Worm (Caenorhabditis elegans): ENCODE data around the gene sqv-6.

Gene sqv-6

ce11 chrV:964739-965283 is at the start of gene sqv-6:
Gene sqv-6, minus strand, starts transcription at chrV:964789.
- no peak for TF ChIP-seq daf-12 (tag; optimal IDR thresholded peaks at IDR 0.05)
- no peak for TF ChIP-seq unc-39 (tag; optimal IDR thresholded peaks at IDR 0.05)
- TF ChIP-seq elt-2 (tag; optimal IDR thresholded peaks at IDR 0.05), result no peak
- TF ChIP-seq egl-27 (tag; optimal IDR thresholded peaks at IDR 0.05), result no peak
- no peak for TF ChIP-seq ama-1 (optimal IDR thresholded peaks at IDR 0.05)
- no peak for TF ChIP-seq eor-1 (tag; optimal IDR thresholded peaks at IDR 0.05)
- no peak for TF ChIP-seq mdl-1 (tag; optimal IDR thresholded peaks at IDR 0.05)
- no peak for TF ChIP-seq fkh-10 (GFP tag; optimal IDR thresholded peaks at IDR 0.05)
- TF ChIP-seq nhr-237 (tag; optimal IDR thresholded peaks at IDR 0.05), result no peak
- TF ChIP-seq elt-1 (tag; optimal IDR thresholded peaks at IDR 0.05), result no peak
- TF ChIP-seq lin-39 (tag; optimal IDR thresholded peaks at IDR 0.05), result peak; percentile 49
- no peak for TF ChIP-seq fos-1 (tag; optimal IDR thresholded peaks at IDR 0.05)
- TF ChIP-seq ztf-11 (tag; optimal IDR thresholded peaks at IDR 0.05), result no peak
- peak; percentile 50 for TF ChIP-seq egl-5 (tag; optimal IDR thresholded peaks at IDR 0.05)
- TF ChIP-seq ceh-16 (tag; optimal IDR thresholded peaks at IDR 0.05), result no peak
- no peak for TF ChIP-seq aly-2 (tag; optimal IDR thresholded peaks at IDR 0.05)
- no peak for TF ChIP-seq zag-1 (tag; optimal IDR thresholded peaks at IDR 0.05)
- TF ChIP-seq jun-1 (tag; optimal IDR thresholded peaks at IDR 0.05), result no peak
- TF ChIP-seq nhr-43 (tag; optimal IDR thresholded peaks at IDR 0.05; ENCODE audit: poor library complexity, severe bottlenecking), result no peak
- TF ChIP-seq nhr-23 (tag; optimal IDR thresholded peaks at IDR 0.05), result peak; percentile 41
- peak; percentile 53 for TF ChIP-seq lin-15B (tag; optimal IDR thresholded peaks at IDR 0.05)
- no peak for TF ChIP-seq lsy-12 (tag; optimal IDR thresholded peaks at IDR 0.05)
- no peak for TF ChIP-seq nhr-11 (tag; optimal IDR thresholded peaks at IDR 0.05)
- TF ChIP-seq nfya-1 (tag; optimal IDR thresholded peaks at IDR 0.05; ENCODE audit: insufficient read depth), result peak; percentile 91
- TF ChIP-seq ZK546.5 (tag; optimal IDR thresholded peaks at IDR 0.05), result no peak
- no peak for TF ChIP-seq ceh-9 (tag; optimal IDR thresholded peaks at IDR 0.05)
- peak; percentile 71 for TF ChIP-seq pha-4 (tag; optimal IDR thresholded peaks at IDR 0.05)
- TF ChIP-seq nhr-67 (tag; optimal IDR thresholded peaks at IDR 0.05), result no peak
- TF ChIP-seq hmg-11 (tag; optimal IDR thresholded peaks at IDR 0.05), result peak; percentile 49
- TF ChIP-seq pqm-1 (tag; optimal IDR thresholded peaks at IDR 0.05), result no peak
- no peak for TF ChIP-seq fkh-2 (tag; optimal IDR thresholded peaks at IDR 0.05)
- no peak for TF ChIP-seq ztf-4 (tag; optimal IDR thresholded peaks at IDR 0.05)
- no peak for TF ChIP-seq mml-1 (tag; optimal IDR thresholded peaks at IDR 0.05)
- no peak for TF ChIP-seq nhr-25 (tag; optimal IDR thresholded peaks at IDR 0.05)
- no peak for TF ChIP-seq elt-3 (tag; optimal IDR thresholded peaks at IDR 0.05)

DNA sequence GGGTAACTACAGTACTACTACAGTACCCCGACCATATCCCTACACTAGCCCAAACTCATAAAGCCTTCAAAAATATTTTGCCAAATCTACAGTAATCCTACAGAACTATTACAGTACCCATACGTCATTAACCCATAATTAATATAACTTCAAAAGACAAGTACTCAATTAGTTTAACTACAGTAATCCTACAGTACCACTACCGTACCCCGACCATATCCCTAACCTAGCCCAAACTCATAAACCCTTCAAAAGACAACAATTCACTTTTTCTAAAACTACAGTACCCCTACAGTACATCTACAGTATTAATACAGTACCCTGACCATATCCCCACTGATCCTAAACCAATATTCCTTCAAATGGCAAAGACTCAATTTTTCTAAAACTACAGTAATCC is 49.0 kb upstream of the sqv-6 start:
- TF ChIP-seq hmg-11 (tag; optimal IDR thresholded peaks at IDR 0.05) (no peak), mml-1 (tag; optimal IDR thresholded peaks at IDR 0.05) (no peak), fkh-10 (GFP tag; optimal IDR thresholded peaks at IDR 0.05) (no peak), fkh-2 (tag; optimal IDR thresholded peaks at IDR 0.05) (no peak), aly-2 (tag; optimal IDR thresholded peaks at IDR 0.05) (no peak), ZK546.5 (tag; optimal IDR thresholded peaks at IDR 0.05) (no peak), sea-2 (GFP tag; optimal IDR thresholded peaks at IDR 0.05) (no peak), nhr-237 (tag; optimal IDR thresholded peaks at IDR 0.05) (no peak), ztf-4 (tag; optimal IDR thresholded peaks at IDR 0.05) (no peak), skn-1 (tag; optimal IDR thresholded peaks at IDR 0.05) (no peak), pha-4 (tag; optimal IDR thresholded peaks at IDR 0.05) (no peak)

DNA sequence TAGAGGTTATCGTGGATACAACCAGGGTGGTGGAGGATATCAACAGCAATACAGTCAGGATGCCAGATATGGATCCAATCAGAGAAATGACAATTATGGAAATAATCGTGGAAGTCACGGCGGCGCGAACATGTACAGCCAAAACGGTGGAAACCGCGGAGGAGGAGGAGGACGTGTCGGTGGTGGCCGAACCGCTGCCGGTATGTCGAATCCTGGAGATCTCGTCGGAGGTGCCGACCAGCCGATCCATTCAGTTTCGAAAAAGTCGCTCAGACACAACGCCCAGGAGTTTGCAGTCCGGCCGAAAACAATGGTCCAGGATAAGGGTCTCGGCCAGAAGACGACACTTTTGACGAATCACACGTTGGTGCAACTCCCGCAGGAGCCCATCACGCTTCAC is 44.4 kb upstream of the sqv-6 start:
- no peak for TF ChIP-seq hmg-11 (tag; optimal IDR thresholded peaks at IDR 0.05)
- no peak for TF ChIP-seq nhr-77 (tag; optimal IDR thresholded peaks at IDR 0.05)

DNA sequence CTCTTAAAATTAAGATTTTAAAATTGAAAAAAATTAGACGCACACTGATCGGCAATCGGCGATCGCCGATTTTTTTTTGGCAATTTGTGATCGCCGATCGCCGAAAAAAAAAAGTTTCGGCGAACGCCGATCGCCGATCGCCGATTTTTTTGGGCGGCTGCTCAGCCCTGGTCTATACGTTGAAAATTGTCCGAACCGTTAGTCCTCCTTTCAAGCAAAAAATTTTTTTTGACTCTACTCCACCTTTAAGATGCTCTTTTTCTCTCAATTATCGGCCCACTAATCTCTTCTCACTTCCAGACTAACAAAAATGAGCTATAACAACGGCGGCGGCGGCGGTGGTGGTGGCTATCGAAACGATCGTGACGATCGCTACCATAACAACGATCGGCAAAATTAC is 43.9 kb upstream of the sqv-6 start, which contains the start of gene ergo-1:
Gene ergo-1, plus strand, starts transcription at position 301 of the 400 bp plus-strand sequence.
- TF ChIP-seq daf-12 (tag; optimal IDR thresholded peaks at IDR 0.05), result no peak
- no peak for TF ChIP-seq nhr-11 (tag; optimal IDR thresholded peaks at IDR 0.05)
- TF ChIP-seq ztf-4 (tag; optimal IDR thresholded peaks at IDR 0.05), result no peak
- no peak for TF ChIP-seq hmg-11 (tag; optimal IDR thresholded peaks at IDR 0.05)
- no peak for TF ChIP-seq sea-2 (GFP tag; optimal IDR thresholded peaks at IDR 0.05)
- TF ChIP-seq fkh-2 (tag; optimal IDR thresholded peaks at IDR 0.05), result no peak
- TF ChIP-seq ceh-9 (tag; optimal IDR thresholded peaks at IDR 0.05), result no peak
- no peak for TF ChIP-seq ceh-16 (tag; optimal IDR thresholded peaks at IDR 0.05)
- TF ChIP-seq skn-1 (tag; optimal IDR thresholded peaks at IDR 0.05), result no peak
- TF ChIP-seq nhr-28 (tag; optimal IDR thresholded peaks at IDR 0.05), result no peak
- TF ChIP-seq fkh-10 (GFP tag; optimal IDR thresholded peaks at IDR 0.05), result no peak
- no peak for TF ChIP-seq nhr-43 (tag; optimal IDR thresholded peaks at IDR 0.05; ENCODE audit: poor library complexity, severe bottlenecking)
- no peak for TF ChIP-seq jun-1 (tag; optimal IDR thresholded peaks at IDR 0.05)
- TF ChIP-seq nfya-1 (tag; optimal IDR thresholded peaks at IDR 0.05; ENCODE audit: insufficient read depth), result no peak
- TF ChIP-seq egl-27 (tag; optimal IDR thresholded peaks at IDR 0.05), result no peak
- no peak for TF ChIP-seq nhr-23 (tag; optimal IDR thresholded peaks at IDR 0.05)
- TF ChIP-seq nhr-12 (tag; optimal IDR thresholded peaks at IDR 0.05), result no peak
- TF ChIP-seq unc-39 (tag; optimal IDR thresholded peaks at IDR 0.05), result no peak
- TF ChIP-seq mml-1 (tag; optimal IDR thresholded peaks at IDR 0.05), result no peak
- TF ChIP-seq fos-1 (tag; optimal IDR thresholded peaks at IDR 0.05), result no peak
